Fruit fly (Drosophila melanogaster) whole organism, embryonic: ENCODE results near the gene lqfR.

Experiments used
- CG3995 ChIP-seq: fragments of 200-800 bp; sonication (Bioruptor generic); optimal IDR thresholded peaks from 3 replicates; lab custom pipeline; 2016; ENCODE audit warnings: missing biosample characterization, missing genetic modification characterization
- Dfd ChIP-seq, 2 experiments: fragments of >200 bp; optimal IDR thresholded peaks; 2 replicates each; lab custom pipeline; 2017; ENCODE audit warnings: missing biosample characterization in 2 of 2, missing genetic modification characterization in 2 of 2
- Ravus ChIP-seq: fragments of 200-800 bp; sonication (Bioruptor generic); IDR thresholded peaks from 2 replicates; pipeline ENCODE4 v1.3.6; 2022; ENCODE audit warnings: missing biosample characterization, missing genetic modification characterization
- Side ChIP-seq: fragments of 200-800 bp; sonication (Bioruptor generic); optimal IDR thresholded peaks from 2 replicates; lab custom pipeline; 2016; ENCODE audit warnings: missing biosample characterization, missing genetic modification characterization
- esg ChIP-seq: fragments of 200-800 bp; sonication (Bioruptor generic); conservative IDR thresholded peaks from 2 replicates; pipeline ENCODE4 v1.3.6; 2022; ENCODE audit warnings: missing biosample characterization, missing genetic modification characterization
- sug ChIP-seq: fragments of 200-800 bp; optimal IDR thresholded peaks from 2 replicates; lab custom pipeline; 2019; ENCODE audit warnings: missing biosample characterization, mild to moderate bottlenecking, missing genetic modification characterization, moderate library complexity
- tup ChIP-seq: fragments of 200-800 bp; sonication (Bioruptor generic); optimal IDR thresholded peaks from 2 replicates; lab custom pipeline; 2016; ENCODE audit warnings: missing biosample characterization, mild to moderate bottlenecking, missing genetic modification characterization, moderate library complexity

- TF ChIP-seq Side (GFP tag; lab: Kevin White, UChicago) (no peak), sug (no peak), Dfd (GFP tag; optimal IDR thresholded peaks at IDR 0.05; lab: Kevin White, UChicago) (no peak), esg (no peak), Ravus (GFP tag; lab: Robert Waterston, UW) (no peak), CG3995 (GFP tag; lab: Kevin White, UChicago) (peak; percentile 10), tup (GFP tag; lab: Kevin White, UChicago) (no peak)
Measured at dm6 chr3R:22375674-22376073, 35.4 kb upstream of the lqfR start, which contains the start of gene CG18596.
